Worm (Caenorhabditis elegans): ENCODE data around the gene msp-64.
A peak's percentile ranks its signal among the peaks of the same experiment; 100 is the strongest.

- TF ChIP-seq pqm-1 (tag; optimal IDR thresholded peaks at IDR 0.05) (peak; percentile 25), ceh-9 (tag; optimal IDR thresholded peaks at IDR 0.05) (no peak), snpc-4 (tag; optimal IDR thresholded peaks at IDR 0.05) (no peak)
Measured at ce11 chrII:5804288-5804687, 5.8 kb downstream of the msp-64 start.

All from whole organism, L3 larva.